Worm (Caenorhabditis elegans) whole organism, L1 larva: ENCODE measurements around the gene syf-2.

Experiments
- C04F5.9 ChIP-seq: sonication (generic microtip); optimal IDR thresholded peaks from 2 replicates; lab custom pipeline; 2016; ENCODE audit warnings: missing genetic modification characterization, missing compliant biosample characterization
- C16A3.4 ChIP-seq: fragments of 150-350 bp; optimal IDR thresholded peaks from 2 replicates; lab custom pipeline; 2014; ENCODE audit warnings: missing biosample characterization, missing genetic modification characterization
- C34B4.2 ChIP-seq: sonication (generic microtip); optimal IDR thresholded peaks from 2 replicates; lab custom pipeline; 2017; ENCODE audit warnings: mild to moderate bottlenecking, missing genetic modification characterization, missing compliant biosample characterization
- F16B12.6 ChIP-seq: fragments of 150-350 bp; optimal IDR thresholded peaks from 2 replicates; lab custom pipeline; 2014; ENCODE audit warnings: missing biosample characterization, missing genetic modification characterization
- Y116A8C.19 ChIP-seq: sonication (generic microtip); optimal IDR thresholded peaks from 2 replicates; lab custom pipeline; 2016; ENCODE audit warnings: missing compliant biosample characterization, missing genetic modification characterization, borderline replicate concordance
- aha-1 ChIP-seq: fragments of 150-350 bp; optimal IDR thresholded peaks from 2 replicates; lab custom pipeline; 2014; ENCODE audit warnings: missing biosample characterization, missing genetic modification characterization
- alr-1 ChIP-seq: fragments of 200-800 bp; sonication (Bioruptor generic); optimal IDR thresholded peaks from 2 replicates; lab custom pipeline; 2018; ENCODE audit warnings: borderline replicate concordance, mild to moderate bottlenecking, missing genetic modification characterization, missing compliant biosample characterization
- blmp-1 ChIP-seq: fragments of 150-350 bp; optimal IDR thresholded peaks from 2 replicates; lab custom pipeline; 2014; ENCODE audit warnings: missing biosample characterization, missing genetic modification characterization
- ceh-8 ChIP-seq: fragments of 200-800 bp; sonication (Bioruptor generic); optimal IDR thresholded peaks from 2 replicates; lab custom pipeline; 2018; ENCODE audit warnings: mild to moderate bottlenecking, missing genetic modification characterization, moderate library complexity, missing compliant biosample characterization
- ceh-82 ChIP-seq, 3 experiments: fragments of 150-350 bp in 1 of 3; sonication (generic microtip) in 2 of 3; optimal IDR thresholded peaks; 2 replicates each; lab custom pipeline; 2014 to 2017; ENCODE audit warnings: missing biosample characterization in 3 of 3, missing genetic modification characterization in 3 of 3
- ceh-88 ChIP-seq: fragments of 200-800 bp; sonication (Bioruptor generic); IDR thresholded peaks from 2 replicates; pipeline ENCODE4 v1.3.6; 2022; ENCODE audit warnings: missing genetic modification characterization, missing compliant biosample characterization
- ceh-90 ChIP-seq: sonication (generic microtip); optimal IDR thresholded peaks from 2 replicates; lab custom pipeline; 2016; ENCODE audit warnings: missing genetic modification characterization, missing compliant biosample characterization
- dpl-1 ChIP-seq, 3 experiments: fragments of 150-350 bp in 2 of 3; sonication (generic microtip) in 1 of 3; optimal IDR thresholded peaks; 2 replicates each; lab custom pipeline; 2014 to 2017; ENCODE audit warnings: missing biosample characterization in 3 of 3, missing genetic modification characterization in 3 of 3, missing genetic modification reagents in 3 of 3
- efl-1 ChIP-seq, 4 experiments: fragments of 150-350 bp; optimal IDR thresholded peaks in 3 of 4; peaks in 1 of 4; 1 replicate in 1 of 4; 2 replicates in 3 of 4; lab custom pipeline; 2014; ENCODE audit warnings: missing biosample characterization in 2 of 4, missing genetic modification characterization in 2 of 4, missing genetic modification reagents in 2 of 4
- egl-27 ChIP-seq, 2 experiments: fragments of 150-350 bp in 1 of 2; sonication (generic microtip); optimal IDR thresholded peaks; 3 replicates each; lab custom pipeline; 2017 to 2018; ENCODE audit warnings: missing biosample characterization in 2 of 2, missing genetic modification characterization in 2 of 2, missing genetic modification reagents in 2 of 2
- fkh-10 ChIP-seq: sonication (generic microtip); optimal IDR thresholded peaks from 2 replicates; lab custom pipeline; 2017; ENCODE audit warnings: missing biosample characterization, missing genetic modification reagents, missing genetic modification characterization
- hlh-17 ChIP-seq: fragments of 200-800 bp; sonication (Bioruptor generic); optimal IDR thresholded peaks from 2 replicates; lab custom pipeline; 2018; ENCODE audit warnings: missing genetic modification characterization, mild to moderate bottlenecking, missing compliant biosample characterization, moderate library complexity, borderline replicate concordance
- lin-13 ChIP-seq: fragments of 150-350 bp; optimal IDR thresholded peaks from 2 replicates; lab custom pipeline; 2014; ENCODE audit warnings: missing biosample characterization, missing genetic modification reagents, missing genetic modification characterization
- lin-14 ChIP-seq: fragments of 200-800 bp; sonication (Bioruptor generic); optimal IDR thresholded peaks from 2 replicates; lab custom pipeline; 2018; ENCODE audit warnings: mild to moderate bottlenecking, missing genetic modification characterization, moderate library complexity, missing compliant biosample characterization
- lin-35 ChIP-seq, 2 experiments: fragments of 150-350 bp; optimal IDR thresholded peaks; 2 replicates each; lab custom pipeline; 2014; ENCODE audit warnings: missing biosample characterization in 2 of 2, missing genetic modification characterization in 2 of 2, missing genetic modification reagents in 2 of 2
- lin-39 ChIP-seq: fragments of 150-350 bp; optimal IDR thresholded peaks from 2 replicates; lab custom pipeline; 2014; ENCODE audit warnings: missing biosample characterization, missing genetic modification reagents, missing genetic modification characterization
- lir-3 ChIP-seq: sonication (generic microtip); optimal IDR thresholded peaks from 2 replicates; lab custom pipeline; 2016; ENCODE audit warnings: mild to moderate bottlenecking, missing genetic modification characterization, moderate library complexity, missing compliant biosample characterization; ENCODE audit not compliant: poor library complexity
- lsy-2 ChIP-seq, 2 experiments: fragments of 150-350 bp; optimal IDR thresholded peaks; 2 replicates each; lab custom pipeline; 2014; ENCODE audit warnings: missing biosample characterization in 2 of 2, missing genetic modification characterization in 2 of 2
- mep-1 ChIP-seq: fragments of 150-350 bp; optimal IDR thresholded peaks from 2 replicates; lab custom pipeline; 2014; ENCODE audit warnings: missing biosample characterization, missing genetic modification characterization
- nhr-11 ChIP-seq: fragments of 150-350 bp; optimal IDR thresholded peaks from 2 replicates; lab custom pipeline; 2014; ENCODE audit warnings: missing biosample characterization, missing genetic modification characterization
- nhr-47 ChIP-seq: sonication (generic microtip); optimal IDR thresholded peaks from 2 replicates; lab custom pipeline; 2016; ENCODE audit warnings: mild to moderate bottlenecking, missing genetic modification characterization, moderate library complexity, missing compliant biosample characterization
- nhr-76 ChIP-seq: sonication (generic microtip); optimal IDR thresholded peaks from 2 replicates; lab custom pipeline; 2017; ENCODE audit warnings: missing biosample characterization, missing genetic modification characterization
- nhr-90 ChIP-seq: sonication (generic microtip); optimal IDR thresholded peaks from 2 replicates; lab custom pipeline; 2016; ENCODE audit warnings: mild to moderate bottlenecking, missing genetic modification characterization, missing compliant biosample characterization; ENCODE audit not compliant: poor library complexity
- pax-3 ChIP-seq: fragments of 200-800 bp; sonication (Bioruptor generic); optimal IDR thresholded peaks from 2 replicates; lab custom pipeline; 2018; ENCODE audit warnings: mild to moderate bottlenecking, missing genetic modification characterization, moderate library complexity, missing compliant biosample characterization
- skn-1 ChIP-seq: fragments of 150-350 bp; optimal IDR thresholded peaks from 2 replicates; lab custom pipeline; 2014; ENCODE audit warnings: missing biosample characterization, missing genetic modification characterization
- snu-23 ChIP-seq: sonication (generic microtip); optimal IDR thresholded peaks from 2 replicates; lab custom pipeline; 2016; ENCODE audit warnings: missing genetic modification characterization, missing compliant biosample characterization
- sptf-1 ChIP-seq: fragments of 150-350 bp; optimal IDR thresholded peaks from 2 replicates; lab custom pipeline; 2014; ENCODE audit warnings: missing biosample characterization, missing genetic modification characterization
- sup-37 ChIP-seq: fragments of 200-800 bp; sonication (Bioruptor generic); optimal IDR thresholded peaks from 2 replicates; lab custom pipeline; 2018; ENCODE audit warnings: mild to moderate bottlenecking, missing genetic modification characterization, missing compliant biosample characterization
- tbx-2 ChIP-seq: sonication (generic microtip); optimal IDR thresholded peaks from 2 replicates; lab custom pipeline; 2016; ENCODE audit warnings: missing genetic modification characterization, missing compliant biosample characterization
- unc-62 ChIP-seq: fragments of 150-350 bp; optimal IDR thresholded peaks from 2 replicates; lab custom pipeline; 2014; ENCODE audit warnings: missing biosample characterization, missing genetic modification reagents, missing genetic modification characterization
- unc-86 ChIP-seq: sonication (generic microtip); optimal IDR thresholded peaks from 2 replicates; lab custom pipeline; 2016; ENCODE audit warnings: missing genetic modification characterization, missing compliant biosample characterization
- vab-15 ChIP-seq: sonication (generic microtip); optimal IDR thresholded peaks from 2 replicates; lab custom pipeline; 2017; ENCODE audit warnings: missing genotype, mild to moderate bottlenecking, missing genetic modification characterization, missing compliant biosample characterization
- zag-1 ChIP-seq: fragments of 150-350 bp; optimal IDR thresholded peaks from 2 replicates; lab custom pipeline; 2014; ENCODE audit warnings: missing biosample characterization, missing genetic modification characterization

Gene syf-2

DNA sequence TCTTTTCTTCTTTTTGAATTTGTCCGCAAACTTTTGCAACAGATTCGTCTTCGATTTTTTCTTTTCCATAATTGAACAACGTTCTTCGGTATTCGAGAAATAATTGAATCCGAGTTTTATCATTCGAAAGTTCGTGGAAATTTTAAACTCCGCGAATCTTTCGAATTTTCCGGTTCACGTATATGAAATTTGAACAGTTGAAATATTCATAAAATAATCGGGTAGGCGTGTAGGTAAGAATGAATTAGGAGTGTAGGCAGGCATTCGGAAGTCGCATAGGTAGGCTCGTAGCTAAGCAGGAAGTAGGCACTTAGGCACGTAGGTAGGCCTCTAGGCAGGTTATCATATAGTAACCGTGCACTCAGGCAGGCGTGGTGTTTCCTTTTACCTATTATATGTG lies 23.7 kb downstream of the syf-2 start, which contains the start of gene B0280.11:
Gene B0280.11 (minus strand): TSS at position 101 of the 400 bp plus-strand sequence.
- no peak for TF ChIP-seq efl-1 (optimal IDR thresholded peaks at IDR 0.05; lab: Kevin White, UChicago)
- TF ChIP-seq efl-1 (GFP tag; optimal IDR thresholded peaks at IDR 0.05 in 1 of 2; lab: Kevin White, UChicago), result peak in 1 of 2 experiments; percentile 39
- no peak for TF ChIP-seq snu-23 (GFP tag; lab: Kevin White, UChicago)

ce11 chrIII:7136015-7136414 lies 25.9 kb downstream of the syf-2 start, which contains the start of gene B0280.17:
B0280.17 (minus strand) TSS chrIII:7136115.
- TF ChIP-seq lir-3 (tag; lab: Kevin White, UChicago), result no peak
- no peak for TF ChIP-seq nhr-11 (tag; lab: Kevin White, UChicago)
- TF ChIP-seq lin-13 (GFP tag; lab: Kevin White, UChicago), result no peak
- TF ChIP-seq fkh-10 (GFP tag; lab: Kevin White, UChicago), result no peak
- TF ChIP-seq unc-86 (tag; lab: Kevin White, UChicago), result no peak
- TF ChIP-seq C04F5.9 (tag; lab: Kevin White, UChicago), result no peak
- no peak for TF ChIP-seq lsy-2 (tag; optimal IDR thresholded peaks at IDR 0.05; lab: Kevin White, UChicago)
- TF ChIP-seq Y116A8C.19, result no peak
- TF ChIP-seq egl-27 (tag; optimal IDR thresholded peaks at IDR 0.05; lab: Kevin White, UChicago), result no peak
- no peak for TF ChIP-seq lin-14 (GFP tag; lab: Kevin White, UChicago)
- no peak for TF ChIP-seq C34B4.2
- no peak for TF ChIP-seq nhr-76 (tag; lab: Kevin White, UChicago)
- no peak for TF ChIP-seq vab-15 (tag; lab: Kevin White, UChicago)
- TF ChIP-seq ceh-90 (tag; lab: Kevin White, UChicago), result no peak
- no peak for TF ChIP-seq sup-37 (GFP tag; lab: Kevin White, UChicago)
- TF ChIP-seq hlh-17 (GFP tag; lab: Kevin White, UChicago), result no peak
- no peak for TF ChIP-seq mep-1
- no peak for TF ChIP-seq zag-1 (tag; lab: Kevin White, UChicago)

DNA sequence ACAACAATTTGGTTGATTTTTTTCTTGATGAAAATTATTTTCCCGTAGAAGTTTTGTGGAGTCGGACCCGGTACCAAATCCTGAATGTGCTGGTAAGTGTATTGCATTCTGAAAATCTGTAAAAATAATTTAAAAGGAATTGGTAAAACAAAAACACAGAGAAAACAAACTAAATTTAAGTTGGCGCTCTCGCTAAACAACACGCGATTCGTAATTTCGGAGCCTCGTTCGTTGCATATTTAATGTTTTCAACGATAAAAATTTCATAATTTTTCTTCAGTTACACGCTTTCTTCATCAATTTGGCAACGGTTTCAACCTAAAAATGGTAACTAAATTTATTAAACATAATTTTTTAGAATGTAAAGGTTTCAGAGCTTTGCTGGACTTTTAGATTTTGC lies 28.4 kb downstream of the syf-2 start, which contains the start of the genes pot-1 and ggtb-1:
Gene pot-1 (minus strand): TSS at position 120 of the 400 bp plus-strand sequence.
Gene ggtb-1 (plus strand): TSS at position 208 of the 400 bp plus-strand sequence.
- TF ChIP-seq snu-23 (GFP tag; lab: Kevin White, UChicago) (peak; percentile 34), skn-1 (tag; lab: Kevin White, UChicago) (peak; percentile 21), nhr-47 (tag; lab: Kevin White, UChicago) (no peak), sptf-1 (tag; lab: Kevin White, UChicago) (no peak), unc-62 (GFP tag; lab: Kevin White, UChicago) (no peak), F16B12.6 (tag; lab: Kevin White, UChicago) (no peak), lin-13 (GFP tag; lab: Kevin White, UChicago) (no peak), pax-3 (no peak), blmp-1 (peak; percentile 19), ceh-82 (tag; optimal IDR thresholded peaks at IDR 0.05; lab: Kevin White, UChicago) (peak in 1 of 3 experiments; percentile 4), ceh-8 (GFP tag; lab: Kevin White, UChicago) (no peak), lin-39 (tag; lab: Kevin White, UChicago) (no peak), tbx-2 (tag; lab: Kevin White, UChicago) (peak; percentile 9), lsy-2 (tag; optimal IDR thresholded peaks at IDR 0.05; lab: Kevin White, UChicago) (peak in 1 of 2 experiments; percentile 62), aha-1 (tag; lab: Kevin White, UChicago) (no peak), C04F5.9 (tag; lab: Kevin White, UChicago) (no peak), C16A3.4 (no peak), nhr-90 (tag; lab: Kevin White, UChicago) (no peak), lin-35 (GFP tag; optimal IDR thresholded peaks at IDR 0.05; lab: Kevin White, UChicago) (peak; percentile 18 to 74), efl-1 (optimal IDR thresholded peaks at IDR 0.05; lab: Kevin White, UChicago) (peak; percentile 2 to 67), efl-1 (GFP tag; optimal IDR thresholded peaks at IDR 0.05 in 1 of 2; lab: Kevin White, UChicago) (peak; percentile 75 to 97), Y116A8C.19 (no peak), alr-1 (tag; lab: Kevin White, UChicago) (no peak), ceh-88 (GFP tag; lab: Robert Waterston, UW) (no peak), egl-27 (tag; optimal IDR thresholded peaks at IDR 0.05; lab: Kevin White, UChicago) (no peak), dpl-1 (GFP tag; optimal IDR thresholded peaks at IDR 0.05; lab: Kevin White, UChicago) (peak; percentile 58 to 79 (median 66))
